Fruit fly (Drosophila melanogaster): Measurements from ENCODE around the gene VhaSFD.

The VhaSFD gene

dm6 chr2L:16729556-16729955 lies 1.9 kb upstream of the VhaSFD start, which contains the start of gene Tsen2:
Tsen2 (plus strand) TSS chr2L:16729777.
- no peak for TF ChIP-seq CTCF (optimal IDR thresholded peaks at IDR 0.05)

- TF ChIP-seq CTCF (optimal IDR thresholded peaks at IDR 0.05) (no peak), CG8478 (optimal IDR thresholded peaks at IDR 0.05) (no peak)
Observed at dm6 chr2L:16722596-16722995, 5.0 kb downstream of the VhaSFD start.

dm6 chr2L:16720707-16721700 lies 6.6 kb downstream of the VhaSFD start:
- TF ChIP-seq CG8478 (optimal IDR thresholded peaks at IDR 0.05) (no peak), CTCF (optimal IDR thresholded peaks at IDR 0.05) (no peak)

dm6 chr2L:16719643-16720515 lies 7.7 kb downstream of the VhaSFD start, which contains the start of gene Cyt-c-p:
Cyt-c-p (plus strand) TSS chr2L:16719932.
- TF ChIP-seq CG8478 (optimal IDR thresholded peaks at IDR 0.05) (no peak), CTCF (optimal IDR thresholded peaks at IDR 0.05) (no peak)

dm6 chr2L:16718446-16719173 lies 9.0 kb downstream of the VhaSFD start:
- TF ChIP-seq CG8478 (optimal IDR thresholded peaks at IDR 0.05) (no peak), CTCF (optimal IDR thresholded peaks at IDR 0.05) (no peak)

DNA sequence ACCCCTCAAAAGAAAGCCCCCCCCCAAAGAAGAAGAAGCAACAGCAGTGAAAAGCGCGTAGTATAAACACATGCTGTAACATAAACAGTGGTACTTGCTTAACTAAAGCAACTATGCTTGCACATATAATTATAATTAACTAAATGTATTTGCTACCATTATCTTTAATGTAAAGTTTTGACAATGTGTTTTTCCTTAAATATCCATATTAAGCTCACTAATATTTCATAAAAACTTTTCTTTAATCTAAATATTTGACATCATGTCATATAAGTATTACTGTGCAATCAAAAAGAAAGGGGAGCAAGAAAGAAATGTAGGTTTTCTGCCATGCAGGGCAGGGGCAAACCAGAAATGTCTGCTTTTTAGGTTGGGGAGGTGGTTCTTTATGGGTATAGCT lies 10.9 kb downstream of the VhaSFD start:
- TF ChIP-seq CTCF (optimal IDR thresholded peaks at IDR 0.05) (no peak), CG8478 (optimal IDR thresholded peaks at IDR 0.05) (no peak)

DNA sequence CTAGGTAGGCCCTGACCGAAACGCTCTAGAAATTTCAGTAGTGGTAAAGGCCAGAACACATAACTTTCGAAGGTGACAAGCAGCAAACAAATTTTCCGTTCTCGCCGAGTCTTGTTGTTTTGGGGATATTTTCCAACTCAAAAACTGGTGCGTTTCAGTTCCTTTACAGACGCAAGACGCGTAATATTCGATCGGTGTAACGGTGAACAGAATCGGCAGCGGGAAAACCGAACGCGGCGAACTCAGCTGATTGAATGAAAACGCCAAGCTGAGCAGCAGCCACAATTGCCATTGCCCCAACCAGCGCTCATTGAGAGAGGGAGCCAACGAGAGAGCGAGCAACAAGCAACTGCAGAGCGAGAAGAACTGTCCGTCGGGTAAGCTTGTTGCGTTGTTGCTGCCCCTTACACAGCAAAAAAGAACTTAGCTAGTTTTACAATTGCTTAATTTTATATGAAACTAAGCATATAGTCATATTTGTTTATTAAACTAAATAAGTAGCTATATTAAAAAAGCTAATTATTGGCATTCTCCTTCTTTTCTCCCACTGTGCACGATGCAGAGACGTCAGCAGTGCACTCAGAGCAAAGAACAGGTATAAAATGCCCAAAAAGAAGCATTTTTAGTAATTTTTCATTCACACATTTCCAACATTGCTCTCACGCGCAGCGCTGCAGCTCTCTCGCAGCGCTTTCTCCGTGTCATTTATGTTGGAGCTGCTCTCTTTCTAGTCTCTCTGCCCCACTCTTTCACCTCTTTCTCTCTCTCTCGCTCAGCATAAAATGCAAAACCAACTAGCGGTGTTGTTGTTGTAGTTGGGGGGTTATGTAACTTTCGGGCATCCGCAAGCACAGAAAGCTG lies 11.6 kb downstream of the VhaSFD start, which contains the start of the genes Cyt-c-d and CG31808:
Cyt-c-d (plus strand) TSS at position 51 of the 861 bp plus-strand sequence.
CG31808 (minus strand) TSS at position 355 of the 861 bp plus-strand sequence.
- no peak for TF ChIP-seq CTCF (optimal IDR thresholded peaks at IDR 0.05)
- no peak for TF ChIP-seq CG8478 (optimal IDR thresholded peaks at IDR 0.05)

dm6 chr2L:16715133-16715833 lies 12.3 kb downstream of the VhaSFD start:
- TF ChIP-seq CG8478 (optimal IDR thresholded peaks at IDR 0.05) (no peak), CTCF (optimal IDR thresholded peaks at IDR 0.05) (no peak)

DNA sequence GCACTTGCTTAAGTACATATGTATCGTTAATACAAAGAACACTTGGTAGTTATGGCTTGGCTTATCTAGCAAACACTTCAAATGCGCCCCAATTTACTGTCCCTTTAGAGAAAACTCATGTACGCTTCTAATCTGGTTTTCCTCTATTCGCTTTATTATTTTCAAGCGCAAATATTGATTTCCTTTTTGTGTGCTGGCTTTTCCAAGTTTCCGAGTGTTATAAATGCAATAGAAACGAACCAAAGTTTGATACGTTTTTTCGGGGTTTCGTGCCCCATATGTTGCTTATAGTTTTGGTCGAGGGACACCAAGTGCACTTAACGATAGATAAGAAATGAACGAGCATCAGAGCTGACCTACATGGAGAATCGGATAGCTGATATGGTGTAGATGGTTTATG lies 13.7 kb downstream of the VhaSFD start:
- TF ChIP-seq CTCF (optimal IDR thresholded peaks at IDR 0.05): no peak
- TF ChIP-seq CG8478 (optimal IDR thresholded peaks at IDR 0.05): no peak

- TF ChIP-seq CTCF (optimal IDR thresholded peaks at IDR 0.05): no peak
- no peak for TF ChIP-seq CG8478 (optimal IDR thresholded peaks at IDR 0.05)
Observed at dm6 chr2L:16711891-16712290, 15.7 kb downstream of the VhaSFD start.

DNA sequence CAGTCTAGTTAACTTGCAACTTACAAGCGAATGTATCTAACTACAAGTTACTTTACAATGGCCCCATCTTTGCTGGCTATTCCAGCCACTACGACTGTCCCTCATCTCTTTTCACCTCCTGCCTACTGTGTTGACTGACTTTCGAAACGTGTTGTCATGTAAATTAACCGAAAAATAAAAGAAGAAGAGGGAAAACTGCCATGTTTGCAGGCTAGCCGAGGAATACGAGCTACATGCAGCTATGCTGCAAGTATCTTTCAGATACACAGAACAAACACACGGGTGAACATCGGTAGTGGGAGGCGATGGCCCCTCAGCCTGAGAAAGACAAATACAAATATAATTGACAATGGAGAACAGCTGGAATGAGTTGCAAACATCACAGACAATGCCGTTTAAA lies 16.9 kb downstream of the VhaSFD start:
- TF ChIP-seq CG8478 (optimal IDR thresholded peaks at IDR 0.05) (no peak), CTCF (optimal IDR thresholded peaks at IDR 0.05) (no peak)

- TF ChIP-seq CTCF (optimal IDR thresholded peaks at IDR 0.05) (no peak), CG8478 (optimal IDR thresholded peaks at IDR 0.05) (no peak)
Observed at dm6 chr2L:16710234-16710633, 17.4 kb downstream of the VhaSFD start.

- TF ChIP-seq CTCF (optimal IDR thresholded peaks at IDR 0.05) (no peak), CG8478 (optimal IDR thresholded peaks at IDR 0.05) (no peak)
Observed at dm6 chr2L:16709693-16710092, 17.9 kb downstream of the VhaSFD start.
